Worm (Caenorhabditis elegans) whole organism, young adult: ENCODE measurements around the gene C13F10.8.

ENCODE experiments used
- ZK185.1 ChIP-seq: sonication (generic microtip); optimal IDR thresholded peaks from 2 replicates; lab custom pipeline; 2016; ENCODE audit warnings: mild to moderate bottlenecking, missing genetic modification characterization, missing compliant biosample characterization; ENCODE audit not compliant: poor library complexity, severe bottlenecking
- akir-1 ChIP-seq: fragments of 200-800 bp; sonication (Bioruptor generic); optimal IDR thresholded peaks from 2 replicates; lab custom pipeline; 2018; ENCODE audit warnings: mild to moderate bottlenecking, missing genetic modification characterization, moderate library complexity, missing compliant biosample characterization
- attf-5 ChIP-seq: fragments of 200-800 bp; sonication (Bioruptor generic); optimal IDR thresholded peaks from 2 replicates; lab custom pipeline; 2018; ENCODE audit warnings: mild to moderate bottlenecking, missing genetic modification characterization, missing compliant biosample characterization
- ceh-100 ChIP-seq: fragments of 200-800 bp; sonication (Bioruptor generic); IDR thresholded peaks from 2 replicates; pipeline ENCODE4 v1.3.6; 2022; ENCODE audit warnings: missing genetic modification reagents, missing genetic modification characterization, missing compliant biosample characterization
- dpff-1 ChIP-seq: sonication (generic microtip); optimal IDR thresholded peaks from 2 replicates; lab custom pipeline; 2017; ENCODE audit warnings: mild to moderate bottlenecking, missing genetic modification characterization, missing compliant biosample characterization
- him-1 ChIP-seq: sonication (generic microtip); optimal IDR thresholded peaks from 2 replicates; lab custom pipeline; 2016; ENCODE audit warnings: missing genotype, missing genetic modification reagents, missing genetic modification characterization, missing compliant biosample characterization
- lin-26 ChIP-seq: fragments of 200-800 bp; sonication (Bioruptor generic); IDR thresholded peaks from 2 replicates; pipeline ENCODE4 v1.3.6; 2022; ENCODE audit warnings: missing genetic modification reagents, missing genetic modification characterization, missing compliant biosample characterization
- lsy-27 ChIP-seq: sonication (generic microtip); optimal IDR thresholded peaks from 2 replicates; lab custom pipeline; 2017; ENCODE audit warnings: missing genetic modification characterization, mild to moderate bottlenecking, missing compliant biosample characterization, antibody characterized with exemption, missing genotype, borderline replicate concordance; ENCODE audit not compliant: insufficient read depth
- madf-10 ChIP-seq: sonication (generic microtip); optimal IDR thresholded peaks from 2 replicates; lab custom pipeline; 2016; ENCODE audit warnings: mild to moderate bottlenecking, missing genetic modification characterization, missing compliant biosample characterization
- nfya-1 ChIP-seq: sonication (generic microtip); optimal IDR thresholded peaks from 2 replicates; lab custom pipeline; 2017; ENCODE audit warnings: antibody characterized with exemption, missing compliant biosample characterization, missing genetic modification characterization, borderline replicate concordance; ENCODE audit not compliant: insufficient read depth
- rec-8 ChIP-seq, 2 experiments: sonication (generic microtip); optimal IDR thresholded peaks; 2 replicates each; lab custom pipeline; 2016; ENCODE audit warnings: mild to moderate bottlenecking in 2 of 2, missing genetic modification characterization in 2 of 2, missing genetic modification reagents in 2 of 2, missing genotype in 2 of 2, missing biosample characterization in 1 of 2, missing compliant biosample characterization in 1 of 2, moderate library complexity in 1 of 2

ce11 chrV:7239471-7239870 lies 18.6 kb upstream of the C13F10.8 start, which contains the start of gene C05C8.1:
- no peak for TF ChIP-seq nfya-1 (tag; lab: Kevin White, UChicago)
- no peak for TF ChIP-seq him-1 (tag; lab: Kevin White, UChicago)
- TF ChIP-seq lsy-27 (tag; lab: Kevin White, UChicago), result no peak
- TF ChIP-seq ZK185.1 (tag; lab: Kevin White, UChicago), result no peak
- TF ChIP-seq rec-8 (tag; optimal IDR thresholded peaks at IDR 0.05; lab: Kevin White, UChicago), result no peak
- no peak for TF ChIP-seq madf-10
- no peak for TF ChIP-seq dpff-1
- no peak for TF ChIP-seq lin-26
- TF ChIP-seq akir-1 (GFP tag; lab: Kevin White, UChicago), result no peak
- TF ChIP-seq attf-5 (GFP tag; lab: Kevin White, UChicago), result no peak
- TF ChIP-seq ceh-100 (GFP tag; lab: Robert Waterston, UW), result no peak
